Worm (Caenorhabditis elegans): ENCODE data around the gene T10D4.6.

T10D4.6 gene

DNA sequence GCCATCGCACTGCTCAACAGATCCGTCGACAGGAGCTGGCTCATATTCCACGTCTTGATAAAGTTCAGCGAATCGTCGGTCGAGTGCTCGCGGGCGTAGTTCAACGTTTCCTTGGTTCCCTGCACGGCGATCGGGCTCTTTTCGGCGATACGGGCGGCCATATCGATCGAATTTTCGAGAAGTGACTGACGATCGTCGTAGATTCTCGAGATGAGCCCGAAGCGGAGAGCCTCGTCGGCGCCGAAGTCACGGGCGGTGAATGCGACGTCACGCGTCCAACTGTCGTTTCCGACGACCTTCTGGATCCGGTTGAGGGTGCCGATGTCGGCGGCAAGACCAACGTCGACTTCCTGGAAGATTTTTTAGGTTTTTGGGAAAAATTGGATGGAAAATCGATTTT is 9.6 kb upstream of the T10D4.6 start:
- TF ChIP-seq lin-35 (GFP tag; optimal IDR thresholded peaks at IDR 0.05) (no peak), jun-1 (tag; optimal IDR thresholded peaks at IDR 0.05) (no peak), unc-62 (GFP tag; optimal IDR thresholded peaks at IDR 0.05) (no peak), nhr-47 (tag; optimal IDR thresholded peaks at IDR 0.05) (no peak), fkh-4 (tag; optimal IDR thresholded peaks at IDR 0.05; ENCODE audit: borderline replicate concordance) (no peak), ces-1 (GFP tag; optimal IDR thresholded peaks at IDR 0.05) (no peak), nhr-20 (tag; optimal IDR thresholded peaks at IDR 0.05) (no peak), fos-1 (tag; optimal IDR thresholded peaks at IDR 0.05) (no peak), nhr-19 (GFP tag; conservative IDR thresholded peaks at IDR 0.05) (no peak), ets-5 (GFP tag; IDR thresholded peaks at IDR 0.05) (no peak)

DNA sequence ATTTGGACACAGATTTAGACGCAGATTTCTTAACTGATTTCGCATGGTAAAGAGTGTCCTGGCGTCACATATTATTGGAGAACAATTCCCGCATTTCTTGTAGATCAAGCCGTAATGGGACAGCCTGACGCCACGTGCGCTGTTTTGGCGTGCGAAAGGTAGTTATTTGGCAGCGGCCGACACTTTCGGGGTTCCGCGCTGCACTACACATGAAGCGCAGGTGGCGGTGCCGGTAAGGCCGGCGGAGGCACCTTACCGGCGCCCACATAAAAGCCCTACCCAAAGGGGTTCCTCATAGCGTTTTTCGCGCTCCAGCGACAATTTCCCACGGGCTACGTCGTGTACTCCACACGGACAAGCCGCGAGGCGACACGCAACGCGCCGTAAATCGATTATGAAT is 9.0 kb upstream of the T10D4.6 start:
- TF ChIP-seq fkh-4 (tag; optimal IDR thresholded peaks at IDR 0.05; ENCODE audit: borderline replicate concordance) (no peak), nhr-12 (tag; optimal IDR thresholded peaks at IDR 0.05) (no peak), ztf-4 (tag; optimal IDR thresholded peaks at IDR 0.05) (no peak), fos-1 (tag; optimal IDR thresholded peaks at IDR 0.05) (no peak), swsn-7 (tag; optimal IDR thresholded peaks at IDR 0.05) (no peak)

DNA sequence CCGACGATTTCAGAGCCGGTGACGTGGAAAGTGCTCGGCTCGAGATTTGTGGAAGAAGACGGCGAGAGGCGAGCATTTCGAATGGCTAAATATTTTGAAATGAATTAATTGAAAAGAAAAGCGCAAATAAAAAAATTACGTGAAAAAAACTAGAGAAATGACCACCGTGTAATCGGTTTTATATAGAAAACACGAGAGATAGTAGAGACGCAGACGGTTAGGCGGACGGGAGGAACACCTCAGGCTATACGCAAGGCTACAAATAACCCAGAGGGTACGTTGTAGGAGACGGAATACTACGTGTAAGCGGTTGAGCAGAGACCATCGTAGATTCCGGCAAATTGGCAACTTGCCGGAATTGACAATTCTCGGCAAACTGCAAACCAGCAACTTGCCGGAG is 8.0 kb upstream of the T10D4.6 start, which contains the start of gene Y25C1A.13:
TSS of gene Y25C1A.13 (minus strand) at position 101 of the 400 bp plus-strand sequence.
- peak; percentile 40 for TF ChIP-seq lin-14 (GFP tag; optimal IDR thresholded peaks at IDR 0.05)
- TF ChIP-seq F16B12.6 (tag; optimal IDR thresholded peaks at IDR 0.05): no peak
- TF ChIP-seq hlh-4 (tag; optimal IDR thresholded peaks at IDR 0.05): no peak

DNA sequence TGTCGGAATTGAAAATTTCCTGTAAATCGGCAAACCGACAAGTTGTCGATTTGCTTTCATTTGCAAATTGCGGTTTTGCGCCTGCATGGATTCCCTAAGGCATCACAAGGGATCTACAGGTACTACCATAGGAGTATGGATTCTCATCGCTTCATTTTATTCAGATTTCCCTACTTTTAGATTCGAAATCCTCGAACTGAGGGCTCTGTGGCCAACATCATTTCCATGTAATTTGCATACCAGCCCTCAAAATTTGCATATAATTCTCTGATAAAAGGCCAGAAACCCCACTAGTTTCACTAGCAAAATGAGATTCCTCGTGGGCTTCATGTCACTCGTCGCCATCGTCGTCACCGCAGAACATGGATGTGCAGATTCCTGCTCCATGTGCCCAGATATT is 6.8 kb upstream of the T10D4.6 start, which contains the start of gene Y25C1A.2:
TSS of gene Y25C1A.2 (plus strand) at position 301 of the 400 bp plus-strand sequence.
- no peak for TF ChIP-seq rnt-1 (tag; optimal IDR thresholded peaks at IDR 0.05)
- TF ChIP-seq blmp-1 (tag; optimal IDR thresholded peaks at IDR 0.05): no peak
- no peak for TF ChIP-seq dsc-1 (tag; optimal IDR thresholded peaks at IDR 0.05)
- TF ChIP-seq nhr-19 (GFP tag; conservative IDR thresholded peaks at IDR 0.05): no peak
- TF ChIP-seq lin-15B (tag; optimal IDR thresholded peaks at IDR 0.05): no peak
- TF ChIP-seq nhr-71 (tag; optimal IDR thresholded peaks at IDR 0.05): no peak
- no peak for TF ChIP-seq ceh-8 (GFP tag; optimal IDR thresholded peaks at IDR 0.05)
- no peak for TF ChIP-seq alr-1 (tag; optimal IDR thresholded peaks at IDR 0.05; ENCODE audit: borderline replicate concordance)
- TF ChIP-seq fkh-4 (tag; optimal IDR thresholded peaks at IDR 0.05; ENCODE audit: borderline replicate concordance): no peak
- no peak for TF ChIP-seq fkh-8 (tag; optimal IDR thresholded peaks at IDR 0.05)
- no peak for TF ChIP-seq swsn-7 (tag; optimal IDR thresholded peaks at IDR 0.05)
- no peak for TF ChIP-seq mdl-1 (tag; optimal IDR thresholded peaks at IDR 0.05)
- TF ChIP-seq sox-4 (tag; optimal IDR thresholded peaks at IDR 0.05): no peak
- no peak for TF ChIP-seq snpc-4 (tag; optimal IDR thresholded peaks at IDR 0.05)
- TF ChIP-seq ces-1 (GFP tag; optimal IDR thresholded peaks at IDR 0.05): no peak
- no peak for TF ChIP-seq mef-2 (tag; optimal IDR thresholded peaks at IDR 0.05)

DNA sequence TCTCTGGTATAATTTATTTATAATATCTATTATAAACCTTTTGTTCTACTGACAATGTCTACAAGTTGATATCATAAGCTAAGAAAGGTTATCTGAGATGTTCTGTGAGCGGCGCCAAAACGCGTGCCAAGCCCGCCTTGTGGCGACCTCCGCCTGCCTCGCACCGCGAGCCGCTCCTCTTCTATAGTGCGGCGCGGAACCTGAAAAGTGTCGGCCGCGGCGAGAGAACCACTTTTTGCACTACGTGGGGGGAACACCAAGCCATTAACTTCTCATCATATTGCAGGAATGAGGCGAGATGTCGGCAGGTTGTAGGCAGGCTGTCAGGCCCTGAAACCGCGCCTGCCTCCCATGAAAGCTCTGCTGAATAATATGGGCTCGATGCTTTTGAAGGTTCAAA is 5.8 kb upstream of the T10D4.6 start:
- TF ChIP-seq unc-62 (GFP tag; optimal IDR thresholded peaks at IDR 0.05) (no peak), nhr-19 (GFP tag; conservative IDR thresholded peaks at IDR 0.05) (no peak), fkh-8 (tag; optimal IDR thresholded peaks at IDR 0.05) (no peak), snpc-4 (tag; optimal IDR thresholded peaks at IDR 0.05) (peak; percentile 45)

DNA sequence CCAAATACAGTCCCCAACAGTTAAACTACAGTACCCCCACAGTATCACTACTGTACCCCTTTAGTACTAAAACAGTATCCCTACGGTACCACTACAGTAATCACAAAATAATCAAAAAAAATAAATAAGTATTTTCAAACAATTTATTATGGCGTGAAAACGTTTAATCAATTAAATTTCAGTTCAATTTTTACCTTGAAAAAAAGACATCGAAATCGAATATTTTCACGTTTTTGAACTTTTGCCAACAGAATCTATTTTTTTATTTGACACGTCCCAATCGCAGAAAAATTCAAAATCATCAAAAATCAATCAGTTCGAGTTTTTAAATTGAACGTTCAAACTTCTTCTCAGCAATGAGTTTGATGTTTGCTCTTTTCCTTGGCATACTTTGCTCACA is 5.2 kb upstream of the T10D4.6 start, which contains the start of gene clec-123:
TSS of gene clec-123 (plus strand) at position 301 of the 400 bp plus-strand sequence.
- TF ChIP-seq pqm-1 (tag; optimal IDR thresholded peaks at IDR 0.05) (no peak), ama-1 (optimal IDR thresholded peaks at IDR 0.05) (no peak), mab-9 (GFP tag; IDR thresholded peaks at IDR 0.05) (no peak), elt-2 (tag; optimal IDR thresholded peaks at IDR 0.05) (no peak), lin-39 (tag; optimal IDR thresholded peaks at IDR 0.05) (no peak), fkh-4 (tag; optimal IDR thresholded peaks at IDR 0.05; ENCODE audit: borderline replicate concordance) (no peak), F16B12.6 (tag; optimal IDR thresholded peaks at IDR 0.05) (no peak), mef-2 (tag; optimal IDR thresholded peaks at IDR 0.05) (no peak), ets-5 (GFP tag; IDR thresholded peaks at IDR 0.05) (no peak)
